Fruit fly (Drosophila melanogaster) whole organism, prepupa: Measurements from ENCODE around the gene CG2104.
A peak's percentile ranks its signal among the peaks of the same experiment; 100 is the strongest.

ENCODE experiments used
- Blimp-1 ChIP-seq: fragments of 200-800 bp; sonication (Bioruptor generic); optimal IDR thresholded peaks from 3 replicates; lab custom pipeline; 2017; ENCODE audit warnings: missing biosample characterization, missing genetic modification characterization, mild to moderate bottlenecking, moderate library complexity, missing genetic modification reagents
- CG10631 ChIP-seq: fragments of 200-800 bp; sonication (Bioruptor generic); optimal IDR thresholded peaks from 2 replicates; lab custom pipeline; 2016; ENCODE audit warnings: missing biosample characterization, missing genetic modification characterization
- CG10669 ChIP-seq: fragments of 200-800 bp; sonication (Bioruptor generic); optimal IDR thresholded peaks from 3 replicates; lab custom pipeline; 2018; ENCODE audit warnings: missing biosample characterization, mild to moderate bottlenecking, missing genetic modification characterization, moderate library complexity
- CG11294 ChIP-seq: fragments of 200-800 bp; sonication (Bioruptor generic); IDR thresholded peaks from 2 replicates; pipeline ENCODE4 v1.3.6; 2022; ENCODE audit warnings: missing biosample characterization, missing genetic modification characterization
- CG11762 ChIP-seq: fragments of 200-800 bp; sonication (Bioruptor generic); optimal IDR thresholded peaks from 3 replicates; lab custom pipeline; 2016; ENCODE audit warnings: missing biosample characterization, missing genetic modification characterization; ENCODE audit not compliant: insufficient read depth
- CG11902 ChIP-seq: fragments of 200-800 bp; sonication (Bioruptor generic); optimal IDR thresholded peaks from 3 replicates; lab custom pipeline; 2016; ENCODE audit warnings: missing biosample characterization, missing genetic modification characterization
- CG15336 ChIP-seq: fragments of 200-800 bp; sonication (Bioruptor generic); IDR thresholded peaks from 2 replicates; pipeline ENCODE4 v1.3.6; 2022; ENCODE audit warnings: missing biosample characterization, missing genetic modification characterization
- CG16779 ChIP-seq: fragments of 200-800 bp; sonication (Bioruptor generic); optimal IDR thresholded peaks from 3 replicates; lab custom pipeline; 2017; ENCODE audit warnings: missing biosample characterization, mild to moderate bottlenecking, missing genetic modification characterization
- CG3032 ChIP-seq: fragments of 200-800 bp; optimal IDR thresholded peaks from 2 replicates; lab custom pipeline; 2019; ENCODE audit warnings: missing biosample characterization, mild to moderate bottlenecking, missing genetic modification characterization, moderate library complexity
- CG31627 ChIP-seq: fragments of 200-800 bp; sonication (Bioruptor generic); optimal IDR thresholded peaks from 3 replicates; lab custom pipeline; 2016; ENCODE audit warnings: missing biosample characterization, missing genetic modification characterization
- CG32006 ChIP-seq: fragments of 200-800 bp; sonication (Bioruptor generic); optimal IDR thresholded peaks from 3 replicates; lab custom pipeline; 2017; ENCODE audit warnings: missing biosample characterization, mild to moderate bottlenecking, missing genetic modification characterization
- CG34406 ChIP-seq: fragments of 200-800 bp; sonication (Bioruptor generic); optimal IDR thresholded peaks from 3 replicates; lab custom pipeline; 2016; ENCODE audit warnings: missing biosample characterization, missing genetic modification characterization
- CG4318 ChIP-seq: fragments of 200-800 bp; sonication (Bioruptor generic); optimal IDR thresholded peaks from 3 replicates; lab custom pipeline; 2017; ENCODE audit warnings: missing biosample characterization, mild to moderate bottlenecking, missing genetic modification characterization
- CG6163 ChIP-seq: fragments of 200-800 bp; sonication (Bioruptor generic); IDR thresholded peaks from 3 replicates; pipeline ENCODE4 v1.3.6; 2022; ENCODE audit warnings: missing biosample characterization, missing genetic modification characterization
- CG6276 ChIP-seq: fragments of 200-800 bp; sonication (Bioruptor generic); optimal IDR thresholded peaks from 2 replicates; lab custom pipeline; 2017; ENCODE audit warnings: missing biosample characterization, mild to moderate bottlenecking, missing genetic modification characterization
- CG6792 ChIP-seq: fragments of 200-800 bp; sonication (Bioruptor generic); optimal IDR thresholded peaks from 3 replicates; lab custom pipeline; 2016; ENCODE audit warnings: missing biosample characterization, missing genetic modification characterization
- CG6808 ChIP-seq: fragments of 200-800 bp; sonication (Bioruptor generic); optimal IDR thresholded peaks from 3 replicates; lab custom pipeline; 2017; ENCODE audit warnings: missing biosample characterization, missing genetic modification characterization, mild to moderate bottlenecking, moderate library complexity, missing genetic modification reagents
- CG6854 ChIP-seq: fragments of 200-800 bp; sonication (Bioruptor generic); optimal IDR thresholded peaks from 2 replicates; lab custom pipeline; 2017; ENCODE audit warnings: missing biosample characterization, mild to moderate bottlenecking, missing genetic modification characterization
- CG7368 ChIP-seq: fragments of 200-800 bp; sonication (Bioruptor generic); optimal IDR thresholded peaks from 3 replicates; lab custom pipeline; 2016; ENCODE audit warnings: missing biosample characterization, missing genetic modification characterization
- CG8119 ChIP-seq: fragments of 200-800 bp; sonication (Bioruptor generic); IDR thresholded peaks from 3 replicates; pipeline ENCODE4 v1.3.6; 2022; ENCODE audit warnings: missing biosample characterization, missing genetic modification characterization
- CG8319 ChIP-seq: fragments of 200-800 bp; sonication (Bioruptor generic); optimal IDR thresholded peaks from 3 replicates; lab custom pipeline; 2016; ENCODE audit warnings: missing biosample characterization, missing genetic modification characterization
- CG8632 ChIP-seq: fragments of 200-800 bp; sonication (Bioruptor generic); optimal IDR thresholded peaks from 3 replicates; lab custom pipeline; 2016; ENCODE audit warnings: missing biosample characterization, missing genetic modification characterization
- CG9139 ChIP-seq: fragments of 200-800 bp; sonication (Bioruptor generic); optimal IDR thresholded peaks from 3 replicates; lab custom pipeline; 2017; ENCODE audit warnings: missing biosample characterization, mild to moderate bottlenecking, missing genetic modification characterization
- Eip75B ChIP-seq: fragments of 200-800 bp; sonication (Bioruptor generic); optimal IDR thresholded peaks from 3 replicates; lab custom pipeline; 2016; ENCODE audit warnings: missing biosample characterization, missing genetic modification characterization
- Eip78C ChIP-seq: fragments of 200-800 bp; sonication (Bioruptor generic); peaks from one replicate; lab custom pipeline; 2016; ENCODE audit warnings: missing biosample characterization, missing genetic modification characterization
- Eip93F ChIP-seq: fragments of 200-800 bp; sonication (Bioruptor generic); optimal IDR thresholded peaks from 2 replicates; lab custom pipeline; 2016; ENCODE audit warnings: missing biosample characterization, mild to moderate bottlenecking, missing genetic modification characterization
- Ets21C ChIP-seq: fragments of 200-800 bp; sonication (Bioruptor generic); optimal IDR thresholded peaks from 3 replicates; lab custom pipeline; 2016; ENCODE audit warnings: missing biosample characterization, missing genetic modification characterization
- Ets96B ChIP-seq: fragments of 200-800 bp; optimal IDR thresholded peaks from 2 replicates; lab custom pipeline; 2019; ENCODE audit warnings: missing biosample characterization, mild to moderate bottlenecking, missing genetic modification characterization, moderate library complexity
- Gug ChIP-seq: fragments of 200-800 bp; sonication (Bioruptor generic); IDR thresholded peaks from 2 replicates; pipeline ENCODE4 v1.3.6; 2022; ENCODE audit warnings: missing biosample characterization, missing genetic modification characterization
- Hr38 ChIP-seq: sonication (Bioruptor generic); optimal IDR thresholded peaks from 2 replicates; lab custom pipeline; 2016; ENCODE audit warnings: missing biosample characterization, missing genetic modification characterization
- Hr39 ChIP-seq: fragments of 200-800 bp; sonication (Bioruptor generic); optimal IDR thresholded peaks from 2 replicates; lab custom pipeline; 2016; ENCODE audit warnings: missing biosample characterization, missing genetic modification characterization
- Hr4 ChIP-seq: fragments of 200-800 bp; sonication (Bioruptor generic); optimal IDR thresholded peaks from 3 replicates; lab custom pipeline; 2016; ENCODE audit warnings: missing biosample characterization, missing genetic modification characterization
- Lpt ChIP-seq: fragments of 200-800 bp; sonication (Bioruptor generic); optimal IDR thresholded peaks from 3 replicates; lab custom pipeline; 2016; ENCODE audit warnings: missing biosample characterization, missing genetic modification characterization
- Met ChIP-seq: fragments of 200-800 bp; sonication (Bioruptor generic); optimal IDR thresholded peaks from 3 replicates; lab custom pipeline; 2016; ENCODE audit warnings: missing biosample characterization, missing genetic modification characterization
- Smox ChIP-seq: fragments of 200-800 bp; sonication (Bioruptor generic); optimal IDR thresholded peaks from 3 replicates; lab custom pipeline; 2016; ENCODE audit warnings: missing biosample characterization, missing genetic modification characterization
- Sox102F ChIP-seq: fragments of 200-800 bp; sonication (Bioruptor generic); optimal IDR thresholded peaks from 2 replicates; lab custom pipeline; 2016; ENCODE audit warnings: missing biosample characterization, mild to moderate bottlenecking, missing genetic modification characterization
- Sox14 ChIP-seq: fragments of 200-800 bp; sonication (Bioruptor generic); optimal IDR thresholded peaks from 3 replicates; lab custom pipeline; 2016; ENCODE audit warnings: missing biosample characterization, missing genetic modification characterization
- Sox15 ChIP-seq: fragments of 200-800 bp; sonication (Bioruptor generic); optimal IDR thresholded peaks from 3 replicates; lab custom pipeline; 2016; ENCODE audit warnings: missing biosample characterization, missing genetic modification characterization
- achi ChIP-seq: fragments of 200-800 bp; sonication (Bioruptor generic); optimal IDR thresholded peaks from 3 replicates; lab custom pipeline; 2016; ENCODE audit warnings: missing biosample characterization, missing genetic modification characterization
- acj6 ChIP-seq: fragments of 200-800 bp; sonication (Bioruptor generic); optimal IDR thresholded peaks from 3 replicates; lab custom pipeline; 2016; ENCODE audit warnings: missing biosample characterization, missing genetic modification characterization
- dac ChIP-seq: fragments of 200-800 bp; sonication (Bioruptor generic); optimal IDR thresholded peaks from 2 replicates; lab custom pipeline; 2017; ENCODE audit warnings: missing biosample characterization, mild to moderate bottlenecking, missing genetic modification characterization
- dsx ChIP-seq: fragments of 200-800 bp; optimal IDR thresholded peaks from 3 replicates; lab custom pipeline; 2019; ENCODE audit warnings: missing biosample characterization, mild to moderate bottlenecking, missing genetic modification characterization, moderate library complexity; ENCODE audit not compliant: poor library complexity, severe bottlenecking
- eg ChIP-seq: fragments of 200-800 bp; sonication (Bioruptor generic); IDR thresholded peaks from 3 replicates; pipeline ENCODE4 v1.3.6; 2022; ENCODE audit warnings: missing biosample characterization, missing genetic modification characterization
- esn ChIP-seq: fragments of 200-800 bp; sonication (Bioruptor generic); optimal IDR thresholded peaks from 2 replicates; lab custom pipeline; 2016; ENCODE audit warnings: missing biosample characterization, mild to moderate bottlenecking, missing genetic modification characterization, moderate library complexity
- fd59A ChIP-seq: fragments of 200-800 bp; sonication (Bioruptor generic); optimal IDR thresholded peaks from 2 replicates; lab custom pipeline; 2017; ENCODE audit warnings: missing biosample characterization, mild to moderate bottlenecking, missing genetic modification characterization, missing genetic modification reagents
- lz ChIP-seq: fragments of 200-800 bp; sonication (Bioruptor generic); optimal IDR thresholded peaks from 3 replicates; lab custom pipeline; 2016; ENCODE audit warnings: missing biosample characterization, missing genetic modification characterization
- net ChIP-seq: fragments of 200-800 bp; sonication (Bioruptor generic); optimal IDR thresholded peaks from 3 replicates; lab custom pipeline; 2016; ENCODE audit warnings: missing biosample characterization, missing genetic modification characterization
- salr ChIP-seq, 2 experiments: fragments of 200-800 bp; sonication (Bioruptor generic); optimal IDR thresholded peaks; 3 replicates each; lab custom pipeline; 2016 to 2018; ENCODE audit warnings: missing biosample characterization in 2 of 2, missing genetic modification characterization in 2 of 2, mild to moderate bottlenecking in 1 of 2
- spab ChIP-seq: fragments of 200-800 bp; sonication (Bioruptor generic); optimal IDR thresholded peaks from 2 replicates; lab custom pipeline; 2017; ENCODE audit warnings: missing biosample characterization, mild to moderate bottlenecking, missing genetic modification characterization, missing genetic modification reagents
- svp ChIP-seq: fragments of 200-800 bp; sonication (Bioruptor generic); peaks from one replicate; lab custom pipeline; 2016; ENCODE audit warnings: missing biosample characterization, missing genetic modification characterization
- topi ChIP-seq: fragments of 200-800 bp; sonication (Bioruptor generic); optimal IDR thresholded peaks from 3 replicates; lab custom pipeline; 2016; ENCODE audit warnings: missing biosample characterization, missing genetic modification characterization
- vri ChIP-seq: fragments of 200-800 bp; sonication (Bioruptor generic); optimal IDR thresholded peaks from 3 replicates; lab custom pipeline; 2016; ENCODE audit warnings: missing biosample characterization, mild to moderate bottlenecking, missing genetic modification characterization

CG2104 gene

DNA sequence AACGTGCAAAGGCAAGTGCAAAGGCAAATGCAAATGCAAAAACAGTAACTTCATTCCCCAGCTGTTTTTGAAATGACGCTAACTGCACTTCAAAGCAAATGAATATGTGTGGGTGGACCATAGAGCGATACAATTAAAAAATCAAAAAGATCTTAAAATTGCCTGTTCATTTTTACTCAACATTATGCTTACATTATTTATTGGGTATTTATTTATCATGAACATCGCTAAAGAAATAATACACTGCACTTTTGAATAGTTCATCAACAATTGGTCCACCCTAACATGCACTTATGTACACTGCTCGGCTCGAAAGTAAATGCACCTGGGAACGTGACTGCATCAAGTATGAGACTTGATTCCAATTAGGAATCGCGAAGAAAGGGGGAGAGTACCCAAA lies 1.4 kb upstream of the CG2104 start:
- TF ChIP-seq CG6808 (GFP tag; lab: Kevin White, UChicago) (peak; percentile 5), CG11294 (GFP tag; lab: Robert Waterston, UW) (0 out of 2 replicates have a peak, but pooled peaks have one; percentile 53), vri (no peak), CG8319 (GFP tag; lab: Kevin White, UChicago) (no peak), Eip93F (no peak), CG9139 (GFP tag; lab: Kevin White, UChicago) (no peak), Ets21C (GFP tag; lab: Kevin White, UChicago) (no peak), Smox (GFP tag; lab: Kevin White, UChicago) (peak; percentile 27), Blimp-1 (GFP tag; lab: Kevin White, UChicago) (no peak), CG8632 (GFP tag; lab: Kevin White, UChicago) (peak; percentile 11), Hr4 (GFP tag; lab: Kevin White, UChicago) (peak; percentile 80), Sox15 (GFP tag; lab: Kevin White, UChicago) (no peak), CG7368 (peak; percentile 36), Hr38 (GFP tag; lab: Kevin White, UChicago) (no peak), CG10631 (GFP tag; lab: Kevin White, UChicago) (peak; percentile 28), Eip75B (peak; percentile 52), CG8119 (peak; percentile 89), Lpt (GFP tag; lab: Kevin White, UChicago) (peak; percentile 69), CG10669 (peak; percentile 7), CG31627 (GFP tag; lab: Kevin White, UChicago) (peak; percentile 12), dsx (GFP tag; lab: Kevin White, UChicago) (no peak), CG6276 (peak; percentile 77), CG32006 (GFP tag; lab: Kevin White, UChicago) (peak; percentile 79), CG6792 (GFP tag; lab: Kevin White, UChicago) (peak; percentile 6), CG11762 (GFP tag; lab: Kevin White, UChicago) (peak; percentile 38), svp (GFP tag; lab: Kevin White, UChicago) (no peak), CG3032 (tag; lab: Kevin White, UChicago) (peak; percentile 2), esn (GFP tag; lab: Kevin White, UChicago) (peak; percentile 37), Gug (GFP tag; lab: Robert Waterston, UW) (peak; percentile 64), salr (GFP tag; optimal IDR thresholded peaks at IDR 0.05; lab: Kevin White, UChicago) (peak; percentile 22 to 50), Eip78C (GFP tag; lab: Kevin White, UChicago) (peak; percentile 80), net (GFP tag; lab: Kevin White, UChicago) (peak; percentile 53), CG4318 (GFP tag; lab: Kevin White, UChicago) (peak; percentile 61), spab (GFP tag; lab: Kevin White, UChicago) (no peak), dac (GFP tag; lab: Kevin White, UChicago) (peak; percentile 38), achi (peak; percentile 59), Hr39 (GFP tag; lab: Kevin White, UChicago) (peak; percentile 29), CG16779 (tag; lab: Kevin White, UChicago) (peak; percentile 3), Ets96B (tag; lab: Kevin White, UChicago) (peak; percentile 53), Sox14 (GFP tag; lab: Kevin White, UChicago) (peak; percentile 55), Sox102F (GFP tag; lab: Kevin White, UChicago) (peak; percentile 39), CG6163 (GFP tag; lab: Robert Waterston, UW) (peak; percentile 80), CG34406 (GFP tag; lab: Kevin White, UChicago) (peak; percentile 34), lz (GFP tag; lab: Kevin White, UChicago) (peak; percentile 17), eg (GFP tag; lab: Robert Waterston, UW) (peak; percentile 92), CG6854 (no peak), acj6 (GFP tag; lab: Kevin White, UChicago) (peak; percentile 42), topi (GFP tag; lab: Kevin White, UChicago) (peak; percentile 41), fd59A (GFP tag; lab: Kevin White, UChicago) (no peak), Met (GFP tag; lab: Kevin White, UChicago) (peak; percentile 29), CG11902 (GFP tag; lab: Kevin White, UChicago) (no peak), CG15336 (GFP tag; lab: Robert Waterston, UW) (peak; percentile 90)
